Worm (Caenorhabditis elegans) whole organism, mixed stage, embryonic: ENCODE data around the gene mrpl-46.

Experiments used
- mab-5 ChIP-seq: fragments of 150-350 bp; optimal IDR thresholded peaks from 2 replicates; lab custom pipeline; 2014; ENCODE audit warnings: missing biosample characterization, missing genetic modification characterization
- unc-39 ChIP-seq: fragments of 150-350 bp; optimal IDR thresholded peaks from 2 replicates; lab custom pipeline; 2014; ENCODE audit warnings: missing biosample characterization, missing genetic modification characterization

DNA sequence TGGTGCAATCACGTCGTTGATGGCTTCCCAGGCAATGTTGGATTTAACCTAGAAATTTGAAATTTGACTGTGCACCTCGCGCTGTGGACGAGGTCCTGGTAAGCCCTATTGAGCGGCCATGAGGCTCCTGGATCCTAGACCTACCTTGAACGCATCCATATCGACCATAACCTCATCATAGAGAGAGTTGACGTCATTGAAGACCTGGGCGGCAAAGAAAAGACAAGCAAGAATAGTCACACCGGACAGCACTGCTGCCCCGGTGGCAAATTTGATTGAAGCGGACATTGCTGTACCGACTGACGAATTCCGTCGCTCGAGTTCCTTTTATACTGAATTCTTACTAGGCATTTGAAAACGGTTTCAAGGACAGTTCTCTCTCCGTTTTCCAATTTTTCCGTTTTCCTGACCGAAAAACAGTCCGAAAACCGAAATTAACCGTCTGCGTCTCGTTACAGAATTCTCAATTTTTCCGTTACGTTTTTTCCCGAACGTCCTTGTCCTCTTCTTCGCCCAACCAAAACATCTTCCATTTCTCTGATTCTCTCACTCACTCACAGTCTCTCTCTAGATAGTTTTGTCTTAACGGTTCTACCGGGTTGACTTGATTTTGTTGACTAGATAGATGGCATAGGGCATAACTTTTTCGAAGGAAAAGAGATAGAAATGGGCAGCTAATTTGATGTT lies 37.1 kb upstream of the mrpl-46 start, which contains the start of gene col-103:
- TF ChIP-seq unc-39 (tag; lab: Kevin White, UChicago): no peak
- TF ChIP-seq mab-5: no peak
